Fruit fly (Drosophila melanogaster) whole organism, embryonic: ENCODE measurements around the gene IM33.
A peak's percentile ranks its signal among the peaks of the same experiment; 100 is the strongest.

Experiments
- Ada2b ChIP-seq: fragments of 200-800 bp; sonication (Bioruptor generic); IDR thresholded peaks from 2 replicates; pipeline ENCODE4 v1.3.6; 2022; ENCODE audit warnings: missing biosample characterization, missing genetic modification characterization
- Bdp1 ChIP-seq: fragments of 200-800 bp; sonication (Bioruptor generic); optimal IDR thresholded peaks from 3 replicates; lab custom pipeline; 2016; ENCODE audit warnings: missing biosample characterization, missing genetic modification characterization
- CG11085 ChIP-seq: fragments of 200-800 bp; sonication (Bioruptor generic); IDR thresholded peaks from 2 replicates; pipeline ENCODE4 v1.3.6; 2022; ENCODE audit warnings: missing biosample characterization, missing genetic modification characterization
- CG11696 ChIP-seq: fragments of 200-800 bp; sonication (Bioruptor generic); IDR thresholded peaks from 2 replicates; pipeline ENCODE4 v1.3.6; 2022; ENCODE audit warnings: missing biosample characterization, missing genetic modification characterization
- CG12236 ChIP-seq: fragments of 200-800 bp; sonication (Bioruptor generic); optimal IDR thresholded peaks from 2 replicates; lab custom pipeline; 2016; ENCODE audit warnings: missing biosample characterization, missing genetic modification characterization
- CG13123 ChIP-seq: fragments of 200-800 bp; sonication (Bioruptor generic); optimal IDR thresholded peaks from 2 replicates; lab custom pipeline; 2016; ENCODE audit warnings: missing biosample characterization, missing genetic modification characterization
- CG13296 ChIP-seq: fragments of 200-800 bp; sonication (Bioruptor generic); optimal IDR thresholded peaks from 3 replicates; lab custom pipeline; 2018; ENCODE audit warnings: missing biosample characterization, mild to moderate bottlenecking, missing genetic modification characterization
- CG14014 ChIP-seq: fragments of 200-800 bp; sonication (Bioruptor generic); IDR thresholded peaks from 2 replicates; pipeline ENCODE4 v1.3.6; 2022; ENCODE audit warnings: missing biosample characterization, missing genetic modification characterization
- CG16863 ChIP-seq: fragments of 200-800 bp; sonication (Bioruptor generic); optimal IDR thresholded peaks from 3 replicates; lab custom pipeline; 2016; ENCODE audit warnings: missing biosample characterization, missing genetic modification characterization
- CG17359 ChIP-seq: fragments of 200-800 bp; sonication (Bioruptor generic); optimal IDR thresholded peaks from 3 replicates; lab custom pipeline; 2018; ENCODE audit warnings: missing biosample characterization, mild to moderate bottlenecking, missing genetic modification characterization, moderate library complexity
- CG17568 ChIP-seq: fragments of 200-800 bp; sonication (Bioruptor generic); optimal IDR thresholded peaks from 2 replicates; lab custom pipeline; 2018; ENCODE audit warnings: missing biosample characterization, mild to moderate bottlenecking, missing genetic modification characterization, moderate library complexity
- CG33213 ChIP-seq: fragments of 200-800 bp; sonication (Bioruptor generic); optimal IDR thresholded peaks from 3 replicates; lab custom pipeline; 2016; ENCODE audit warnings: missing biosample characterization, missing genetic modification characterization
- CG33557 ChIP-seq: fragments of 200-800 bp; sonication (Bioruptor generic); optimal IDR thresholded peaks from 2 replicates; lab custom pipeline; 2019; ENCODE audit warnings: missing biosample characterization, mild to moderate bottlenecking, missing genetic modification characterization, moderate library complexity
- CG34224 ChIP-seq: fragments of 200-800 bp; sonication (Bioruptor generic); IDR thresholded peaks from 3 replicates; pipeline ENCODE4 v1.3.6; 2022; ENCODE audit warnings: missing biosample characterization, missing genetic modification characterization; ENCODE audit not compliant: partially characterized antibody
- CG6254 ChIP-seq: fragments of 200-800 bp; sonication (Bioruptor generic); optimal IDR thresholded peaks from 3 replicates; lab custom pipeline; 2017; ENCODE audit warnings: mild to moderate bottlenecking, missing biosample characterization, missing genetic modification reagents, missing genetic modification characterization
- CG6854 ChIP-seq: fragments of 200-800 bp; sonication (Bioruptor generic); optimal IDR thresholded peaks from 3 replicates; lab custom pipeline; 2017; ENCODE audit warnings: missing biosample characterization, mild to moderate bottlenecking, missing genetic modification characterization
- CG8089 ChIP-seq: fragments of 200-800 bp; sonication (Bioruptor generic); optimal IDR thresholded peaks from 3 replicates; lab custom pipeline; 2016; ENCODE audit warnings: missing biosample characterization, missing genetic modification characterization
- CG8388 ChIP-seq: fragments of 200-800 bp; sonication (Bioruptor generic); optimal IDR thresholded peaks from 2 replicates; lab custom pipeline; 2019; ENCODE audit warnings: missing biosample characterization, mild to moderate bottlenecking, missing genetic modification characterization, moderate library complexity
- CG9727 ChIP-seq: fragments of 200-800 bp; sonication (Bioruptor generic); optimal IDR thresholded peaks from 3 replicates; lab custom pipeline; 2017; ENCODE audit warnings: missing biosample characterization, mild to moderate bottlenecking, missing genetic modification characterization
- CTCF ChIP-seq: fragments of 200-800 bp; sonication (Bioruptor generic); optimal IDR thresholded peaks from 2 replicates; lab custom pipeline; 2017; ENCODE audit warnings: missing biosample characterization, mild to moderate bottlenecking, missing genetic modification characterization, moderate library complexity
- Dad ChIP-seq: fragments of 200-800 bp; sonication (Bioruptor generic); optimal IDR thresholded peaks from 3 replicates; lab custom pipeline; 2016; ENCODE audit warnings: missing biosample characterization, missing genetic modification characterization
- Dip3 ChIP-seq: fragments of 200-800 bp; sonication (Bioruptor generic); optimal IDR thresholded peaks from 3 replicates; lab custom pipeline; 2016; ENCODE audit warnings: missing biosample characterization, missing genetic modification characterization
- Drgx ChIP-seq: fragments of 200-800 bp; sonication (Bioruptor generic); IDR thresholded peaks from 2 replicates; pipeline ENCODE4 v1.3.6; 2022; ENCODE audit warnings: missing biosample characterization, missing genetic modification characterization
- Hr39 ChIP-seq: fragments of >200 bp; optimal IDR thresholded peaks from 2 replicates; lab custom pipeline; 2017
- MESR4 ChIP-seq: fragments of 200-800 bp; sonication (Bioruptor generic); optimal IDR thresholded peaks from 2 replicates; lab custom pipeline; 2018; ENCODE audit warnings: missing biosample characterization, mild to moderate bottlenecking, missing genetic modification characterization, moderate library complexity
- Med ChIP-seq: fragments of 200-800 bp; sonication (Bioruptor generic); peaks from one replicate; lab custom pipeline; 2016; ENCODE audit warnings: missing biosample characterization, missing genetic modification characterization, mild to moderate bottlenecking, inconsistent platforms, moderate library complexity
- NC2β ChIP-seq: fragments of 200-800 bp; sonication (Bioruptor generic); optimal IDR thresholded peaks from 2 replicates; lab custom pipeline; 2016; ENCODE audit warnings: missing biosample characterization, missing genetic modification characterization
- Neu2 ChIP-seq: fragments of 200-800 bp; sonication (Bioruptor generic); optimal IDR thresholded peaks from 3 replicates; lab custom pipeline; 2016; ENCODE audit warnings: missing biosample characterization, missing genetic modification characterization, borderline replicate concordance
- NfI ChIP-seq: fragments of 200-800 bp; sonication (Bioruptor generic); optimal IDR thresholded peaks from 3 replicates; lab custom pipeline; 2018; ENCODE audit warnings: missing biosample characterization, mild to moderate bottlenecking, missing genetic modification characterization, moderate library complexity
- Rfx ChIP-seq: fragments of 200-800 bp; sonication (Bioruptor generic); IDR thresholded peaks from 2 replicates; pipeline ENCODE4 v1.3.6; 2022; ENCODE audit warnings: missing biosample characterization, missing genetic modification characterization
- Sox100B ChIP-seq: fragments of 200-800 bp; sonication (Bioruptor generic); optimal IDR thresholded peaks from 3 replicates; lab custom pipeline; 2018; ENCODE audit warnings: missing biosample characterization, mild to moderate bottlenecking, missing genetic modification characterization
- al ChIP-seq: fragments of 200-800 bp; sonication (Bioruptor generic); IDR thresholded peaks from 2 replicates; pipeline ENCODE4 v1.3.6; 2022; ENCODE audit warnings: missing biosample characterization, missing genetic modification characterization
- btn ChIP-seq: fragments of 200-800 bp; sonication (Bioruptor generic); optimal IDR thresholded peaks from 2 replicates; lab custom pipeline; 2016; ENCODE audit warnings: missing biosample characterization, missing genetic modification characterization
- en ChIP-seq: fragments of 200-800 bp; sonication (Bioruptor generic); optimal IDR thresholded peaks from 2 replicates; lab custom pipeline; 2016; ENCODE audit warnings: missing biosample characterization, missing genetic modification characterization
- h ChIP-seq: fragments of >200 bp; optimal IDR thresholded peaks from 2 replicates; lab custom pipeline; 2017
- hbn ChIP-seq: fragments of 200-800 bp; sonication (Bioruptor generic); IDR thresholded peaks from 2 replicates; pipeline ENCODE4 v1.3.6; 2022; ENCODE audit warnings: missing biosample characterization, missing genetic modification characterization; ENCODE audit not compliant: partially characterized antibody
- hth ChIP-seq: fragments of >200 bp; optimal IDR thresholded peaks from 2 replicates; lab custom pipeline; 2017; ENCODE audit warnings: inconsistent platforms
- inv ChIP-seq: fragments of 200-800 bp; sonication (Bioruptor generic); IDR thresholded peaks from 2 replicates; pipeline ENCODE4 v1.3.6; 2022; ENCODE audit warnings: missing biosample characterization, missing genetic modification characterization; ENCODE audit not compliant: partially characterized antibody
- jigr1 ChIP-seq: fragments of 200-800 bp; sonication (Bioruptor generic); IDR thresholded peaks from 3 replicates; pipeline ENCODE4 v1.3.6; 2022; ENCODE audit warnings: missing biosample characterization, missing genetic modification characterization
- lab ChIP-seq: fragments of 200-800 bp; sonication (Bioruptor generic); optimal IDR thresholded peaks from 3 replicates; lab custom pipeline; 2017; ENCODE audit warnings: missing biosample characterization, missing genetic modification characterization, mild to moderate bottlenecking, moderate library complexity, missing genetic modification reagents
- lov ChIP-seq, 2 experiments: fragments of 200-800 bp in 1 of 2; fragments of >200 bp in 1 of 2; sonication (Bioruptor generic) in 1 of 2; IDR thresholded peaks in 1 of 2; optimal IDR thresholded peaks in 1 of 2; 2 replicates in 1 of 2; 3 replicates in 1 of 2; pipeline versions ENCODE4 v1.3.6 to Lab custom; 2017 to 2022; ENCODE audit warnings: missing biosample characterization in 1 of 2, missing genetic modification characterization in 1 of 2
- nau ChIP-seq: fragments of 200-800 bp; sonication (Bioruptor generic); optimal IDR thresholded peaks from 3 replicates; lab custom pipeline; 2017; ENCODE audit warnings: missing biosample characterization, mild to moderate bottlenecking, missing genetic modification characterization, missing genetic modification reagents
- nom ChIP-seq: fragments of 200-800 bp; sonication (Bioruptor generic); optimal IDR thresholded peaks from 2 replicates; lab custom pipeline; 2017; ENCODE audit warnings: missing biosample characterization, missing genetic modification characterization, mild to moderate bottlenecking, moderate library complexity, missing genetic modification reagents
- odd ChIP-seq: fragments of 200-800 bp; sonication (Bioruptor generic); optimal IDR thresholded peaks from 2 replicates; lab custom pipeline; 2017; ENCODE audit warnings: missing biosample characterization, mild to moderate bottlenecking, missing genetic modification characterization
- pan ChIP-seq, 4 experiments: fragments of >200 bp in 3 of 4; fragments of 200-800 bp in 1 of 4; sonication (Bioruptor generic) in 1 of 4; optimal IDR thresholded peaks in 3 of 4; IDR thresholded peaks in 1 of 4; 2 replicates each; pipeline versions ENCODE4 v1.3.6 to Lab custom; 2017 to 2022; ENCODE audit warnings: missing biosample characterization in 2 of 4, missing genetic modification characterization in 2 of 4, mixed read lengths in 1 of 4
- scrt ChIP-seq: fragments of 200-800 bp; sonication (Bioruptor generic); optimal IDR thresholded peaks from 2 replicates; lab custom pipeline; 2018; ENCODE audit warnings: missing biosample characterization, mild to moderate bottlenecking, missing genetic modification characterization, moderate library complexity
- shn ChIP-seq: fragments of 200-800 bp; sonication (Bioruptor generic); optimal IDR thresholded peaks from 3 replicates; lab custom pipeline; 2016; ENCODE audit warnings: missing biosample characterization, missing genetic modification characterization
- stwl ChIP-seq: fragments of 200-800 bp; sonication (Bioruptor generic); optimal IDR thresholded peaks from 3 replicates; lab custom pipeline; 2018; ENCODE audit warnings: missing biosample characterization, mild to moderate bottlenecking, missing genetic modification characterization, moderate library complexity
- sug ChIP-seq: fragments of 200-800 bp; optimal IDR thresholded peaks from 2 replicates; lab custom pipeline; 2019; ENCODE audit warnings: missing biosample characterization, mild to moderate bottlenecking, missing genetic modification characterization, moderate library complexity
- tll ChIP-seq, 2 experiments: fragments of 200-800 bp in 1 of 2; fragments of >200 bp in 1 of 2; sonication (Bioruptor generic) in 1 of 2; optimal IDR thresholded peaks; 2 replicates each; lab custom pipeline; 2017 to 2019; ENCODE audit warnings: missing biosample characterization in 2 of 2, missing genetic modification characterization in 2 of 2, mild to moderate bottlenecking in 1 of 2, moderate library complexity in 1 of 2
- tx ChIP-seq: fragments of 200-800 bp; sonication (Bioruptor generic); optimal IDR thresholded peaks from 2 replicates; lab custom pipeline; 2016; ENCODE audit warnings: missing biosample characterization, missing genetic modification characterization
- vfl ChIP-seq: fragments of 200-800 bp; sonication (Bioruptor generic); optimal IDR thresholded peaks from 2 replicates; lab custom pipeline; 2016; ENCODE audit warnings: missing biosample characterization, missing genetic modification characterization
- z ChIP-seq: fragments of 200-800 bp; sonication (Bioruptor generic); IDR thresholded peaks from 3 replicates; pipeline ENCODE4 v1.3.6; 2022; ENCODE audit warnings: missing biosample characterization, missing genetic modification characterization

The IM33 gene

DNA sequence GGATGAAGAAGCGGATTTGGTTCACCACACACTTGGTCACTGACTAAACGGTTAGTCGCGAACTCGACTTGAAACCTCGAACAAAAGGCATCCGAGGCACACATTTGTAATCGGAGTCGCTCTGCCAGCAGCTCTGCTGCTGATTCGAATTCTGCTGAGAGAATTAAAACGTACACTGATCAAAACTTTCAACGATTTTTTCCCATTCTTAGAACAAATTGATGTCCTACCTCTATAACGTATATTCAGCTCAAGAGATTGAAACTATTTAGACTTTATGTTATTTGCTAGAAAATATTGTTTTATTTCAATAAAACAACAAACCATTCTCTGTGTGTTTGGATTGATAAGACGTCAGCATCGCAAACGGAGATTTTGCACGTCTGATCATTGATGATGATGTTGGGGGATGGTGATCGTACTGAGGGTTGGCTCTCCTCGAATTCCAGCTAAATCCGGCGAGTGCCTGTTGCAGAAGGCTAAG is 9.0 kb upstream of the IM33 start, which contains the start of gene CG31778 (continued):
- TF ChIP-seq z (no peak), CG11696 (GFP tag; lab: Robert Waterston, UW) (no peak), shn (GFP tag; lab: Kevin White, UChicago) (no peak), lov (optimal IDR thresholded peaks at IDR 0.05; lab: Kevin White, UChicago) (no peak), lov (GFP tag; IDR thresholded peaks at IDR 0.05; lab: Robert Waterston, UW) (no peak), CG34224 (GFP tag; lab: Robert Waterston, UW) (no peak), Ada2b (GFP tag; lab: Robert Waterston, UW) (no peak), hbn (GFP tag; lab: Robert Waterston, UW) (no peak), lab (peak; percentile 26), vfl (GFP tag; lab: Kevin White, UChicago) (no peak), CG33213 (GFP tag; lab: Kevin White, UChicago) (no peak), CG17359 (tag; lab: Kevin White, UChicago) (no peak), jigr1 (GFP tag; lab: Robert Waterston, UW) (no peak), pan (optimal IDR thresholded peaks at IDR 0.05; lab: Kevin White, UChicago) (no peak), pan (GFP tag; optimal IDR thresholded peaks at IDR 0.05 in 1 of 2, IDR thresholded peaks at IDR 0.05 in 1 of 2) (no peak), CG13123 (GFP tag; lab: Kevin White, UChicago) (no peak), al (GFP tag; lab: Robert Waterston, UW) (no peak), CG9727 (GFP tag; lab: Kevin White, UChicago) (no peak), btn (GFP tag; lab: Kevin White, UChicago) (no peak), NfI (GFP tag; lab: Kevin White, UChicago) (no peak), nom (GFP tag; lab: Kevin White, UChicago) (peak; percentile 68), stwl (tag; lab: Kevin White, UChicago) (no peak), Dad (no peak), en (GFP tag; lab: Kevin White, UChicago) (no peak), MESR4 (GFP tag; lab: Kevin White, UChicago) (no peak), Sox100B (GFP tag; lab: Kevin White, UChicago) (no peak), inv (GFP tag; lab: Robert Waterston, UW) (no peak), CG14014 (GFP tag; lab: Robert Waterston, UW) (no peak), Dip3 (GFP tag; lab: Kevin White, UChicago) (peak; percentile 9), sug (tag; lab: Kevin White, UChicago) (peak; percentile 20), Rfx (peak; percentile 62), CG8089 (GFP tag; lab: Kevin White, UChicago) (no peak), Bdp1 (GFP tag; lab: Kevin White, UChicago) (no peak), Neu2 (no peak), Hr39 (no peak), CG13296 (GFP tag; lab: Kevin White, UChicago) (no peak), NC2β (GFP tag; lab: Kevin White, UChicago) (no peak), CG11085 (GFP tag; lab: Robert Waterston, UW) (no peak), CG6854 (GFP tag; lab: Kevin White, UChicago) (no peak), Med (GFP tag; lab: Kevin White, UChicago) (peak; percentile 72), h (no peak)

- peak; percentile 28 for TF ChIP-seq scrt
- no peak for TF ChIP-seq CG33557
- peak; percentile 50 for TF ChIP-seq CG16863 (GFP tag; lab: Kevin White, UChicago)
- TF ChIP-seq CTCF: no peak
- no peak for TF ChIP-seq CG12236 (GFP tag; lab: Kevin White, UChicago)
- TF ChIP-seq hth: no peak
- no peak for TF ChIP-seq odd (GFP tag; lab: Kevin White, UChicago)
- peak; percentile 92; the same call in 1 of the 2 replicates for TF ChIP-seq Drgx (GFP tag; lab: Robert Waterston, UW)
- no peak for TF ChIP-seq CG8388 (GFP tag; lab: Kevin White, UChicago)
- TF ChIP-seq CG17568: no peak
- peak; percentile 37 for TF ChIP-seq tx (GFP tag; lab: Kevin White, UChicago)
- no peak for TF ChIP-seq tll (GFP tag; optimal IDR thresholded peaks at IDR 0.05; lab: Kevin White, UChicago)
- TF ChIP-seq nau: no peak
- TF ChIP-seq CG6254 (GFP tag; lab: Kevin White, UChicago): no peak
These were observed 6.8 kb upstream of the IM33 start, which contains the start of gene CG2816 for dm6 chr2L:3703260-3703659. Gene CG2816 (plus strand): TSS chr2L:3703659.
